Fruit fly (Drosophila melanogaster) whole organism, embryonic: ENCODE results near the gene CG9775.

Experiments used
- Aef1 ChIP-seq: fragments of 200-800 bp; sonication (Bioruptor generic); IDR thresholded peaks from 3 replicates; pipeline ENCODE4 v1.3.6; 2022; ENCODE audit warnings: missing biosample characterization, missing genetic modification characterization
- Atf3 ChIP-seq: fragments of 200-800 bp; sonication (Bioruptor generic); optimal IDR thresholded peaks from 3 replicates; lab custom pipeline; 2016; ENCODE audit warnings: missing biosample characterization, missing genetic modification characterization
- CG10543 ChIP-seq: fragments of 200-800 bp; sonication (Bioruptor generic); optimal IDR thresholded peaks from 3 replicates; lab custom pipeline; 2017; ENCODE audit warnings: missing biosample characterization, mild to moderate bottlenecking, missing genetic modification characterization, moderate library complexity
- CG1233 ChIP-seq: fragments of 200-800 bp; sonication (Bioruptor generic); optimal IDR thresholded peaks from 4 replicates; lab custom pipeline; 2018; ENCODE audit warnings: missing biosample characterization, mild to moderate bottlenecking, missing genetic modification characterization
- CG1647 ChIP-seq: fragments of 200-800 bp; sonication (Bioruptor generic); optimal IDR thresholded peaks from 3 replicates; lab custom pipeline; 2016; ENCODE audit warnings: missing biosample characterization, missing genetic modification characterization
- CG16815 ChIP-seq: fragments of 200-800 bp; sonication (Bioruptor generic); optimal IDR thresholded peaks from 3 replicates; lab custom pipeline; 2017; ENCODE audit warnings: missing biosample characterization, mild to moderate bottlenecking, missing genetic modification characterization
- CG17186 ChIP-seq: fragments of 200-800 bp; sonication (Bioruptor generic); optimal IDR thresholded peaks from 3 replicates; lab custom pipeline; 2017; ENCODE audit warnings: missing biosample characterization, missing genetic modification reagents, missing genetic modification characterization
- CG17912 ChIP-seq: fragments of 200-800 bp; sonication (Bioruptor generic); optimal IDR thresholded peaks from 2 replicates; lab custom pipeline; 2018; ENCODE audit warnings: missing biosample characterization, mild to moderate bottlenecking, missing genetic modification characterization
- CG30403 ChIP-seq: fragments of 200-800 bp; sonication (Bioruptor generic); optimal IDR thresholded peaks from 3 replicates; lab custom pipeline; 2016; ENCODE audit warnings: missing biosample characterization, missing genetic modification characterization
- CG31388 ChIP-seq: fragments of 200-800 bp; sonication (Bioruptor generic); optimal IDR thresholded peaks from 2 replicates; lab custom pipeline; 2016; ENCODE audit warnings: missing biosample characterization, missing genetic modification characterization
- CG34376 ChIP-seq: fragments of 200-800 bp; sonication (Bioruptor generic); optimal IDR thresholded peaks from 2 replicates; lab custom pipeline; 2018; ENCODE audit warnings: missing biosample characterization, mild to moderate bottlenecking, missing genetic modification characterization
- CG4404 ChIP-seq: fragments of 200-800 bp; sonication (Bioruptor generic); IDR thresholded peaks from 2 replicates; pipeline ENCODE4 v1.3.6; 2022; ENCODE audit warnings: missing biosample characterization, missing genetic modification characterization
- CG4617 ChIP-seq: fragments of 200-800 bp; sonication (Bioruptor generic); optimal IDR thresholded peaks from 3 replicates; lab custom pipeline; 2016; ENCODE audit warnings: missing biosample characterization, missing genetic modification characterization, borderline replicate concordance
- CG7963 ChIP-seq: fragments of 200-800 bp; sonication (Bioruptor generic); IDR thresholded peaks from 3 replicates; pipeline ENCODE4 v1.3.6; 2022; ENCODE audit warnings: missing biosample characterization, missing genetic modification characterization; ENCODE audit not compliant: partially characterized antibody
- CG8290 ChIP-seq, 3 experiments: fragments of 200-800 bp; sonication (Bioruptor generic); optimal IDR thresholded peaks; 2 replicates each; lab custom pipeline; 2016 to 2019; ENCODE audit warnings: missing biosample characterization in 3 of 3, missing genetic modification characterization in 3 of 3, mild to moderate bottlenecking in 2 of 3, moderate library complexity in 1 of 3
- CG8359 ChIP-seq: fragments of 200-800 bp; sonication (Bioruptor generic); optimal IDR thresholded peaks from 2 replicates; lab custom pipeline; 2017; ENCODE audit warnings: missing biosample characterization, mild to moderate bottlenecking, missing genetic modification characterization, borderline replicate concordance
- Ets97D ChIP-seq: fragments of 200-800 bp; sonication (Bioruptor generic); optimal IDR thresholded peaks from 3 replicates; lab custom pipeline; 2016; ENCODE audit warnings: missing biosample characterization, missing genetic modification characterization
- Hmx ChIP-seq: fragments of 200-800 bp; sonication (Bioruptor generic); optimal IDR thresholded peaks from 2 replicates; lab custom pipeline; 2016; ENCODE audit warnings: missing biosample characterization, missing genetic modification characterization
- Neu2 ChIP-seq: fragments of 200-800 bp; sonication (Bioruptor generic); optimal IDR thresholded peaks from 3 replicates; lab custom pipeline; 2016; ENCODE audit warnings: missing biosample characterization, missing genetic modification characterization, borderline replicate concordance
- Nf-YB ChIP-seq: fragments of 200-800 bp; sonication (Bioruptor generic); optimal IDR thresholded peaks from 3 replicates; lab custom pipeline; 2019; ENCODE audit warnings: missing biosample characterization, mild to moderate bottlenecking, missing genetic modification characterization, moderate library complexity
- Optix ChIP-seq: fragments of 200-800 bp; sonication (Bioruptor generic); IDR thresholded peaks from 3 replicates; pipeline ENCODE4 v1.3.6; 2022; ENCODE audit warnings: missing biosample characterization, missing genetic modification characterization
- Trl ChIP-seq, 3 experiments: fragments of >200 bp in 2 of 3; fragments of 200-800 bp in 1 of 3; sonication (Bioruptor generic) in 1 of 3; optimal IDR thresholded peaks; 2 replicates in 1 of 3; 3 replicates in 2 of 3; lab custom pipeline; 2016 to 2017; ENCODE audit warnings: missing biosample characterization in 1 of 3, missing genetic modification characterization in 1 of 3
- ato ChIP-seq: fragments of 200-800 bp; sonication (Bioruptor generic); IDR thresholded peaks from 2 replicates; pipeline ENCODE4 v1.3.6; 2022; ENCODE audit warnings: missing biosample characterization, missing genetic modification characterization; ENCODE audit not compliant: partially characterized antibody
- bsh ChIP-seq, 2 experiments: fragments of 200-800 bp; sonication (Bioruptor generic); optimal IDR thresholded peaks; 2 replicates each; lab custom pipeline; 2017 to 2018; ENCODE audit warnings: mild to moderate bottlenecking in 2 of 2, missing biosample characterization in 2 of 2, missing genetic modification characterization in 2 of 2, moderate library complexity in 1 of 2
- cas ChIP-seq: fragments of 200-800 bp; sonication (Bioruptor generic); IDR thresholded peaks from 2 replicates; pipeline ENCODE4 v1.3.6; 2022; ENCODE audit warnings: missing biosample characterization, missing genetic modification characterization
- chinmo ChIP-seq: fragments of 200-800 bp; sonication (Bioruptor generic); IDR thresholded peaks from 4 replicates; pipeline ENCODE4 v1.3.6; 2022; ENCODE audit warnings: missing biosample characterization, missing genetic modification characterization; ENCODE audit not compliant: partially characterized antibody
- chm ChIP-seq: fragments of 200-800 bp; sonication (Bioruptor generic); IDR thresholded peaks from 2 replicates; pipeline ENCODE4 v1.3.6; 2022; ENCODE audit warnings: missing biosample characterization, missing genetic modification characterization
- dati ChIP-seq: fragments of 200-800 bp; sonication (Bioruptor generic); IDR thresholded peaks from 2 replicates; pipeline ENCODE4 v1.3.6; 2022; ENCODE audit warnings: missing biosample characterization, missing genetic modification characterization
- disco-r ChIP-seq: fragments of 200-800 bp; sonication (Bioruptor generic); optimal IDR thresholded peaks from 2 replicates; lab custom pipeline; 2016; ENCODE audit warnings: missing biosample characterization, missing genetic modification characterization
- dm ChIP-seq: fragments of 200-800 bp; sonication (Bioruptor generic); optimal IDR thresholded peaks from 3 replicates; lab custom pipeline; 2016; ENCODE audit warnings: missing biosample characterization, missing genetic modification characterization
- her ChIP-seq: fragments of 200-800 bp; sonication (Bioruptor generic); optimal IDR thresholded peaks from 2 replicates; lab custom pipeline; 2016; ENCODE audit warnings: missing biosample characterization, missing genetic modification characterization
- nerfin-1 ChIP-seq: fragments of 200-800 bp; sonication (Bioruptor generic); optimal IDR thresholded peaks from 3 replicates; lab custom pipeline; 2019; ENCODE audit warnings: missing biosample characterization, mild to moderate bottlenecking, missing genetic modification characterization, moderate library complexity
- nom ChIP-seq: fragments of 200-800 bp; sonication (Bioruptor generic); optimal IDR thresholded peaks from 2 replicates; lab custom pipeline; 2017; ENCODE audit warnings: missing biosample characterization, missing genetic modification characterization, mild to moderate bottlenecking, moderate library complexity, missing genetic modification reagents
- pan ChIP-seq, 4 experiments: fragments of >200 bp in 3 of 4; fragments of 200-800 bp in 1 of 4; sonication (Bioruptor generic) in 1 of 4; optimal IDR thresholded peaks in 3 of 4; IDR thresholded peaks in 1 of 4; 2 replicates each; pipeline versions ENCODE4 v1.3.6 to Lab custom; 2017 to 2022; ENCODE audit warnings: missing biosample characterization in 2 of 4, missing genetic modification characterization in 2 of 4, mixed read lengths in 1 of 4
- pfk ChIP-seq: fragments of 200-800 bp; sonication (Bioruptor generic); optimal IDR thresholded peaks from 2 replicates; lab custom pipeline; 2018; ENCODE audit warnings: missing biosample characterization, mild to moderate bottlenecking, missing genetic modification characterization, moderate library complexity
- pros ChIP-seq: fragments of 200-800 bp; sonication (Bioruptor generic); optimal IDR thresholded peaks from 3 replicates; lab custom pipeline; 2019; ENCODE audit warnings: missing biosample characterization, mild to moderate bottlenecking, missing genetic modification characterization, moderate library complexity
- pzg ChIP-seq: fragments of 200-800 bp; sonication (Bioruptor generic); optimal IDR thresholded peaks from 3 replicates; lab custom pipeline; 2018; ENCODE audit warnings: missing biosample characterization, mild to moderate bottlenecking, missing genetic modification characterization, moderate library complexity
- sc ChIP-seq, 3 experiments: fragments of >200 bp in 2 of 3; fragments of 200-800 bp in 1 of 3; sonication (Bioruptor generic) in 1 of 3; optimal IDR thresholded peaks; 2 replicates in 2 of 3; 3 replicates in 1 of 3; lab custom pipeline; 2017; ENCODE audit warnings: mild to moderate bottlenecking in 1 of 3, missing biosample characterization in 1 of 3, missing genetic modification characterization in 1 of 3, missing genetic modification reagents in 1 of 3
- sd ChIP-seq: fragments of 200-800 bp; sonication (Bioruptor generic); optimal IDR thresholded peaks from 3 replicates; lab custom pipeline; 2018; ENCODE audit warnings: missing biosample characterization, mild to moderate bottlenecking, missing genetic modification characterization, moderate library complexity
- stwl ChIP-seq: fragments of 200-800 bp; sonication (Bioruptor generic); optimal IDR thresholded peaks from 3 replicates; lab custom pipeline; 2018; ENCODE audit warnings: missing biosample characterization, mild to moderate bottlenecking, missing genetic modification characterization, moderate library complexity
- toy ChIP-seq: fragments of 200-800 bp; sonication (Bioruptor generic); IDR thresholded peaks from 2 replicates; pipeline ENCODE4 v1.3.6; 2022; ENCODE audit warnings: missing biosample characterization, missing genetic modification characterization
- tup ChIP-seq: fragments of 200-800 bp; sonication (Bioruptor generic); optimal IDR thresholded peaks from 2 replicates; lab custom pipeline; 2016; ENCODE audit warnings: missing biosample characterization, mild to moderate bottlenecking, missing genetic modification characterization, moderate library complexity
- vfl ChIP-seq: fragments of 200-800 bp; sonication (Bioruptor generic); optimal IDR thresholded peaks from 2 replicates; lab custom pipeline; 2016; ENCODE audit warnings: missing biosample characterization, missing genetic modification characterization
- vvl ChIP-seq: fragments of 200-800 bp; sonication (Bioruptor generic); IDR thresholded peaks from 2 replicates; pipeline ENCODE4 v1.3.6; 2022; ENCODE audit warnings: missing biosample characterization, missing genetic modification characterization
- wor ChIP-seq: fragments of 200-800 bp; sonication (Bioruptor generic); IDR thresholded peaks from 2 replicates; pipeline ENCODE4 v1.3.6; 2022; ENCODE audit warnings: missing biosample characterization, missing genetic modification characterization
- z ChIP-seq: fragments of 200-800 bp; sonication (Bioruptor generic); IDR thresholded peaks from 3 replicates; pipeline ENCODE4 v1.3.6; 2022; ENCODE audit warnings: missing biosample characterization, missing genetic modification characterization

CG9775 gene

dm6 chr3R:4654557-4655273 is 13.1 kb upstream of the CG9775 start, which contains the start of gene spartin (continued):
- no peak for TF ChIP-seq sd (tag; lab: Kevin White, UChicago)
- no peak for TF ChIP-seq disco-r
- TF ChIP-seq z, result no peak
- no peak for TF ChIP-seq pros (GFP tag; lab: Kevin White, UChicago)
- TF ChIP-seq Aef1 (GFP tag; lab: Robert Waterston, UW), result no peak
- TF ChIP-seq Atf3 (GFP tag; lab: Kevin White, UChicago), result no peak
- TF ChIP-seq CG8359 (GFP tag; lab: Kevin White, UChicago), result no peak
- TF ChIP-seq CG30403 (GFP tag; lab: Kevin White, UChicago), result peak; percentile 40
- no peak for TF ChIP-seq Optix (GFP tag; lab: Robert Waterston, UW)
- TF ChIP-seq CG4617 (GFP tag; lab: Kevin White, UChicago), result no peak
- TF ChIP-seq Nf-YB (GFP tag; lab: Kevin White, UChicago), result no peak
- TF ChIP-seq Neu2 (GFP tag; lab: Kevin White, UChicago), result no peak
- TF ChIP-seq dati, result no peak
- no peak for TF ChIP-seq toy (GFP tag; lab: Robert Waterston, UW)
- TF ChIP-seq pzg (GFP tag; lab: Kevin White, UChicago), result peak; percentile 58
- TF ChIP-seq dm (GFP tag; lab: Kevin White, UChicago), result no peak
- peak; percentile 58 for TF ChIP-seq vvl (GFP tag; lab: Robert Waterston, UW)
- no peak for TF ChIP-seq chm (GFP tag; lab: Robert Waterston, UW)
- TF ChIP-seq stwl, result peak; percentile 98
- TF ChIP-seq CG1647, result no peak
- TF ChIP-seq chinmo, result no peak
- TF ChIP-seq CG17912 (GFP tag; lab: Kevin White, UChicago), result no peak
- peak; percentile 26 for TF ChIP-seq nom
- TF ChIP-seq pfk (GFP tag; lab: Kevin White, UChicago), result no peak
- TF ChIP-seq CG4404 (GFP tag; lab: Robert Waterston, UW), result no peak
- TF ChIP-seq CG1233, result no peak
- TF ChIP-seq CG17186 (GFP tag; lab: Kevin White, UChicago), result no peak
- TF ChIP-seq tup, result no peak
- TF ChIP-seq pan (optimal IDR thresholded peaks at IDR 0.05; lab: Kevin White, UChicago), result no peak
- no peak for TF ChIP-seq pan (GFP tag; optimal IDR thresholded peaks at IDR 0.05 in 1 of 2, IDR thresholded peaks at IDR 0.05 in 1 of 2)
- TF ChIP-seq Hmx (GFP tag; lab: Kevin White, UChicago), result no peak
- no peak for TF ChIP-seq CG10543
- no peak for TF ChIP-seq her (GFP tag; lab: Kevin White, UChicago)
- no peak for TF ChIP-seq wor
- TF ChIP-seq CG7963 (GFP tag; lab: Robert Waterston, UW), result no peak
- TF ChIP-seq Trl (optimal IDR thresholded peaks at IDR 0.05; lab: Kevin White, UChicago), result no peak
- TF ChIP-seq Trl (GFP tag; optimal IDR thresholded peaks at IDR 0.05; lab: Kevin White, UChicago), result peak; percentile 32
- TF ChIP-seq cas (GFP tag; lab: Robert Waterston, UW), result no peak
- TF ChIP-seq CG16815 (GFP tag; lab: Kevin White, UChicago), result no peak
- TF ChIP-seq CG8290 (GFP tag; optimal IDR thresholded peaks at IDR 0.05; lab: Kevin White, UChicago), result no peak
- peak in 1 of 2 experiments; percentile 60 for TF ChIP-seq CG8290 (tag; optimal IDR thresholded peaks at IDR 0.05; lab: Kevin White, UChicago)
- TF ChIP-seq sc (optimal IDR thresholded peaks at IDR 0.05; lab: Kevin White, UChicago), result no peak
- TF ChIP-seq sc (GFP tag; optimal IDR thresholded peaks at IDR 0.05; lab: Kevin White, UChicago), result no peak
- peak; percentile 28 for TF ChIP-seq Ets97D (GFP tag; lab: Kevin White, UChicago)
- TF ChIP-seq vfl (GFP tag; lab: Kevin White, UChicago), result no peak
- TF ChIP-seq bsh (GFP tag; optimal IDR thresholded peaks at IDR 0.05; lab: Kevin White, UChicago), result no peak
- TF ChIP-seq CG31388 (GFP tag; lab: Kevin White, UChicago), result no peak
- TF ChIP-seq ato (GFP tag; lab: Robert Waterston, UW), result no peak
- no peak for TF ChIP-seq CG34376
- TF ChIP-seq nerfin-1 (tag; lab: Kevin White, UChicago), result no peak
